Worm (Caenorhabditis elegans): ENCODE measurements around the gene ugt-62.

ce11 chrIII:4488892-4489409, 51.5 kb downstream of the ugt-62 start, which contains the start of gene cpg-1:
- no peak for TF ChIP-seq fkh-10 (GFP tag; optimal IDR thresholded peaks at IDR 0.05)
- TF ChIP-seq dve-1 (tag; optimal IDR thresholded peaks at IDR 0.05), result no peak
- no peak for TF ChIP-seq elt-2 (tag; optimal IDR thresholded peaks at IDR 0.05)
- no peak for TF ChIP-seq unc-55 (GFP tag; optimal IDR thresholded peaks at IDR 0.05)
- no peak for TF ChIP-seq rnt-1 (tag; optimal IDR thresholded peaks at IDR 0.05)

All from whole organism, late embryonic.